Worm (Caenorhabditis elegans) whole organism, midembryonic: ENCODE measurements around the gene atf-6.

Experiments
- T22C8.4 ChIP-seq: fragments of 200-800 bp; sonication (Bioruptor generic); IDR thresholded peaks from 2 replicates; pipeline ENCODE4 v1.3.6; 2022; ENCODE audit warnings: missing genetic modification characterization, missing compliant biosample characterization
- cog-1 ChIP-seq: sonication (generic microtip); optimal IDR thresholded peaks from 2 replicates; lab custom pipeline; 2016; ENCODE audit warnings: missing genetic modification characterization, missing compliant biosample characterization
- flt-1 ChIP-seq: fragments of 200-800 bp; sonication (Bioruptor generic); IDR thresholded peaks from 2 replicates; pipeline ENCODE4 v1.3.6; 2022; ENCODE audit warnings: missing genetic modification characterization, missing compliant biosample characterization
- klf-2 ChIP-seq: fragments of 200-800 bp; sonication (Bioruptor generic); conservative IDR thresholded peaks from 2 replicates; pipeline ENCODE4 v1.3.6; 2022; ENCODE audit warnings: missing genetic modification reagents, missing genetic modification characterization, missing compliant biosample characterization
- med-1 ChIP-seq: sonication (generic microtip); optimal IDR thresholded peaks from 2 replicates; lab custom pipeline; 2017; ENCODE audit warnings: missing genetic modification characterization, mild to moderate bottlenecking, missing compliant biosample characterization, antibody characterized with exemption, missing genetic modification reagents; ENCODE audit not compliant: insufficient read depth
- ref-1 ChIP-seq: fragments of 200-800 bp; sonication (Bioruptor generic); conservative IDR thresholded peaks from 2 replicates; pipeline ENCODE4 v1.3.6; 2022; ENCODE audit warnings: missing genetic modification reagents, missing genetic modification characterization, missing compliant biosample characterization
- tab-1 ChIP-seq: fragments of 200-800 bp; sonication (Bioruptor generic); IDR thresholded peaks from 2 replicates; pipeline ENCODE4 v1.3.6; 2022; ENCODE audit warnings: missing genetic modification characterization, missing compliant biosample characterization
- ztf-23 ChIP-seq: fragments of 200-800 bp; sonication (Bioruptor generic); IDR thresholded peaks from 2 replicates; pipeline ENCODE4 v1.3.6; 2022; ENCODE audit warnings: missing genetic modification reagents, missing genetic modification characterization, missing compliant biosample characterization
- ztf-29 ChIP-seq: fragments of 200-800 bp; sonication (Bioruptor generic); IDR thresholded peaks from 2 replicates; pipeline ENCODE4 v1.3.6; 2022; ENCODE audit warnings: missing genetic modification reagents, missing genetic modification characterization, missing compliant biosample characterization

Gene atf-6

DNA sequence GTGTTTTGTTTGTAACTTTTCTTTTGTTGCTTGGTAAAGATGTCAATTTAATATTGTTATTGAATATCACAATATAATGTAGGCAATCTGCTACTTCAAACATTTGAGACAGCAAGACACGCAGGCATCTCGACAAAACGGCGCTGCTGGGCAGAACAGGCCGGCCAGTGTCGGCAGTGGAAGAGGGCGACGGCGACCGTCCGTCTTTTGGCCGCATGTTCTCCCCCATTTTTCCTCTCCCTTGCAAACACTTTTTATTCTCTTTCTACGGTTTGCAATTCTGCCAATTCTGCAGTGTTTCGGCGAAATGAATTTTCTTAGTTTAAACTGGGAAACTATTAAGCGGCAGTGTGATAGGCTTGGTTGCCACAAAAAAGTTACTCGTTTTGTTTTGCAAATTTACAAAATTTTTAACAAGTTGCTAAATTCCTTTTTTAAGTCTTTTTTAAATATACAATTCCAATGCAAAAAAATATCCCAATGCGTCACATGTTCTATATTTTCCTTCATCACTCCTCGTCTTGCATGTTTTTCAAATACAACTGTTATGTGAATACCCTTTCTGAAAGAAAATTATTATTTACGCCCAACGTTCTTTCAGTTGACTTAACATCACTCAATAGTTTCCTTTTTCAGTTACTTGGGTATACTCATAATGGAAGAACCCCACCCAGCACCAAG lies 31.3 kb upstream of the atf-6 start, which contains the start of gene T18D3.6:
TSS of gene T18D3.6 (plus strand) at position 631 of the 681 bp plus-strand sequence.
- TF ChIP-seq klf-2 (GFP tag; lab: Robert Waterston, UW) (0 out of 2 replicates have a peak, but pooled peaks have one; percentile 23), cog-1 (tag; lab: Kevin White, UChicago) (no peak), tab-1 (GFP tag; lab: Robert Waterston, UW) (no peak)

- TF ChIP-seq ztf-23 (GFP tag; lab: Robert Waterston, UW) (no peak), cog-1 (tag; lab: Kevin White, UChicago) (no peak), ztf-29 (GFP tag; lab: Robert Waterston, UW) (no peak), klf-2 (GFP tag; lab: Robert Waterston, UW) (no peak), tab-1 (GFP tag; lab: Robert Waterston, UW) (no peak), ref-1 (GFP tag; lab: Robert Waterston, UW) (no peak), med-1 (GFP tag; lab: Kevin White, UChicago) (no peak), T22C8.4 (GFP tag; lab: Robert Waterston, UW) (no peak), flt-1 (GFP tag; lab: Robert Waterston, UW) (no peak)
These were observed 29.5 kb upstream of the atf-6 start for ce11 chrX:12451258-12451657.

DNA sequence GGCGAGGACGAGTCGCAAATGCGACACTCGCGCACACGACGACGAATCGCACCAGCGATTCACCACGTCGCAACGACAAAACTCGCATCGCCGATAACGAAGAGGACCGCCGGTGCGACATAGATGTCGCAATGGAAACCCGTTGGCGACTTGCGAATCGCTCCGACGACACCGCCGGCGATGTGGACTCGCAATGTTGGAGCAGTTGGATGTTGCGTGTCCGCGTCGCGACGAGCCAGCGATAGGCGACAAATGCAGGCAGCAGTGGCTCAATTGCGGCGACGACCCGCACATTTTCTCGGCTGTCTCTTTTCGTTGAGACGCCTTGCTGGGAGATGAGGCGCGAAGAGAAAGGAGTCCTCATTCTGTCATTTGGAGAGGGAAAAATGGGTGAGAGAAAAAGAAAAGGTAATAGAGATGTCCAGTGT lies 28.6 kb upstream of the atf-6 start:
- TF ChIP-seq tab-1 (GFP tag; lab: Robert Waterston, UW) (no peak), med-1 (GFP tag; lab: Kevin White, UChicago) (no peak), flt-1 (GFP tag; lab: Robert Waterston, UW) (0 out of 2 replicates have a peak, but pooled peaks have one; percentile 28), T22C8.4 (GFP tag; lab: Robert Waterston, UW) (no peak), ztf-23 (GFP tag; lab: Robert Waterston, UW) (no peak), cog-1 (tag; lab: Kevin White, UChicago) (peak; percentile 30), klf-2 (GFP tag; lab: Robert Waterston, UW) (no peak), ztf-29 (GFP tag; lab: Robert Waterston, UW) (0 out of 2 replicates have a peak, but pooled peaks have one; percentile 24)

ce11 chrX:12454290-12454795 lies 26.4 kb upstream of the atf-6 start, which contains the start of the genes T18D3.9 and T18D3.1:
Gene T18D3.9 (minus strand): TSS chrX:12454457.
Gene T18D3.1 (plus strand): TSS chrX:12454745.
- TF ChIP-seq cog-1 (tag; lab: Kevin White, UChicago), result peak; percentile 15
- no peak for TF ChIP-seq ztf-23 (GFP tag; lab: Robert Waterston, UW)
- TF ChIP-seq ref-1 (GFP tag; lab: Robert Waterston, UW), result no peak
- TF ChIP-seq flt-1 (GFP tag; lab: Robert Waterston, UW), result 0 out of 2 replicates have a peak, but pooled peaks have one; percentile 9
- TF ChIP-seq tab-1 (GFP tag; lab: Robert Waterston, UW), result no peak
- no peak for TF ChIP-seq med-1 (GFP tag; lab: Kevin White, UChicago)
- no peak for TF ChIP-seq ztf-29 (GFP tag; lab: Robert Waterston, UW)

DNA sequence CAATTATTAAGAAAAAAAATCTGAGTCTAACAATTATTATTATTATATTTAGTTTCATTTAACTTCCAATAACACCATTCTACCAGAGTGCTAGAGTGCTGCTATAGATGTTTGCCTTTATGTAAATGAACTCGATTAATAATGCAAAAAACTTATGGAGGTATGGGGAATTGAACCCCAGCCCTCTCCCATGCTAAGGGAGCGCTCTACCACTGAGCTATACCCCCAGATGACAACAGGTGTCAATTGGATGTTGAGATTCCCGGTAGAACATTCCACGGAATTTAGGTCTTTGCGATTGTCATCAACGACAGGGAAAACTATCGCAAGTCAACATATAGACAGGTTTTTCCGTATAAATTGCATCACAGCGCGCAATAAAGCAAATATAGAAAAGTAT lies 22.7 kb upstream of the atf-6 start:
- TF ChIP-seq ref-1 (GFP tag; lab: Robert Waterston, UW) (peak; percentile 52; the same call in 1 of the 2 replicates), ztf-23 (GFP tag; lab: Robert Waterston, UW) (peak; percentile 81), flt-1 (GFP tag; lab: Robert Waterston, UW) (peak; percentile 93), T22C8.4 (GFP tag; lab: Robert Waterston, UW) (peak; percentile 79), tab-1 (GFP tag; lab: Robert Waterston, UW) (peak; percentile 87), klf-2 (GFP tag; lab: Robert Waterston, UW) (peak; percentile 70), med-1 (GFP tag; lab: Kevin White, UChicago) (peak; percentile 31), ztf-29 (GFP tag; lab: Robert Waterston, UW) (peak; percentile 52; the same call in 1 of the 2 replicates), cog-1 (tag; lab: Kevin White, UChicago) (peak; percentile 62)

DNA sequence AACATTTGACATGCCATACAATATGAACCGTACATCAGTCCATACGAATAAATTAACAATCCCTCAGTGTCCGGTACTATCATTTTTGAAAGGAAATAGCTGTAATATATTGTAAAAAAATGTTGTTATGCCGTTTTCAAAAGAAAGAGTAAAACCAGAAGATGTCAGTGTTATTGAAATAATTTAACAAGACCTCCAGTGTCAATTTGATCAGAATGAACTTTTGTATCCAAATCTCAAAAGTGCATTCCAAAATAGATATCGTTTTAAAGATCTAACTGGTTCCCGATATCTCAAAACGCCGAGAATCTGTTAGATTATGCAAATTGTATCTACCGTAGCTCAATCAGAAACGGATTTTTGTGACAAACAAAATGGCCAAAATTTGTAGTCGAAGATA lies 19.2 kb upstream of the atf-6 start, which contains the start of gene odr-7:
TSS of gene odr-7 (minus strand) at position 101 of the 400 bp plus-strand sequence.
- no peak for TF ChIP-seq med-1 (GFP tag; lab: Kevin White, UChicago)

- TF ChIP-seq flt-1 (GFP tag; lab: Robert Waterston, UW) (no peak), cog-1 (tag; lab: Kevin White, UChicago) (no peak), ztf-23 (GFP tag; lab: Robert Waterston, UW) (no peak), med-1 (GFP tag; lab: Kevin White, UChicago) (no peak), ztf-29 (GFP tag; lab: Robert Waterston, UW) (no peak), T22C8.4 (GFP tag; lab: Robert Waterston, UW) (no peak), ref-1 (GFP tag; lab: Robert Waterston, UW) (no peak), tab-1 (GFP tag; lab: Robert Waterston, UW) (no peak), klf-2 (GFP tag; lab: Robert Waterston, UW) (no peak)
These were observed 17.2 kb upstream of the atf-6 start, which contains the start of gene T18D3.5 for ce11 chrX:12463504-12463903. Gene T18D3.5 (plus strand): TSS chrX:12463804.

ce11 chrX:12466769-12467168 lies 14.0 kb upstream of the atf-6 start, which contains the start of gene cdf-2:
Gene cdf-2 (minus strand): TSS chrX:12466917.
- no peak for TF ChIP-seq flt-1 (GFP tag; lab: Robert Waterston, UW)
- no peak for TF ChIP-seq klf-2 (GFP tag; lab: Robert Waterston, UW)
- TF ChIP-seq T22C8.4 (GFP tag; lab: Robert Waterston, UW), result no peak
- no peak for TF ChIP-seq ztf-23 (GFP tag; lab: Robert Waterston, UW)
- no peak for TF ChIP-seq ref-1 (GFP tag; lab: Robert Waterston, UW)
- TF ChIP-seq ztf-29 (GFP tag; lab: Robert Waterston, UW), result no peak
- TF ChIP-seq tab-1 (GFP tag; lab: Robert Waterston, UW), result no peak
